Fruit fly (Drosophila melanogaster): ENCODE measurements around the gene CG8539.

dm6 chr3L:7506117-7506516 is 7.5 kb upstream of the CG8539 start, which contains the start of gene CG7548:
- TF ChIP-seq Side (GFP tag; optimal IDR thresholded peaks at IDR 0.05), result no peak
- TF ChIP-seq Gug (GFP tag; IDR thresholded peaks at IDR 0.05), result no peak
- TF ChIP-seq CG7271 (tag; optimal IDR thresholded peaks at IDR 0.05), result no peak
- no peak for TF ChIP-seq CG8290 (GFP tag; optimal IDR thresholded peaks at IDR 0.05)
- TF ChIP-seq CG8290 (tag; optimal IDR thresholded peaks at IDR 0.05), result no peak
- no peak for TF ChIP-seq Ravus (GFP tag; IDR thresholded peaks at IDR 0.05)
- TF ChIP-seq Adf1 (GFP tag; IDR thresholded peaks at IDR 0.05), result no peak
- no peak for TF ChIP-seq Optix (GFP tag; IDR thresholded peaks at IDR 0.05)
- no peak for TF ChIP-seq CG14710 (tag; optimal IDR thresholded peaks at IDR 0.05)
- TF ChIP-seq pan (optimal IDR thresholded peaks at IDR 0.05), result no peak
- TF ChIP-seq pan (GFP tag; optimal IDR thresholded peaks at IDR 0.05 in 1 of 2, IDR thresholded peaks at IDR 0.05 in 1 of 2), result no peak
